Worm (Caenorhabditis elegans) whole organism, L4 larva: Measurements from ENCODE around the gene grd-8.

Experiments
- F26F4.8 ChIP-seq: fragments of 200-800 bp; sonication (Bioruptor generic); conservative IDR thresholded peaks from 2 replicates; pipeline ENCODE4 v1.3.6; 2022; ENCODE audit warnings: missing genetic modification characterization, missing compliant biosample characterization
- F44E2.7 ChIP-seq: fragments of 200-800 bp; sonication (Bioruptor generic); IDR thresholded peaks from 2 replicates; pipeline ENCODE4 v2.1.2; 2022; ENCODE audit warnings: missing genetic modification characterization, missing compliant biosample characterization
- F49E8.2 ChIP-seq: sonication (generic microtip); optimal IDR thresholded peaks from 2 replicates; lab custom pipeline; 2016; ENCODE audit warnings: missing compliant biosample characterization, mild to moderate bottlenecking, missing genetic modification characterization, borderline replicate concordance
- R02D3.7 ChIP-seq: fragments of 150-350 bp; sonication (generic microtip); optimal IDR thresholded peaks from 3 replicates; lab custom pipeline; 2014; ENCODE audit warnings: missing biosample characterization, missing genetic modification characterization
- T20F7.1 ChIP-seq: fragments of 200-800 bp; sonication (Bioruptor generic); optimal IDR thresholded peaks from 2 replicates; lab custom pipeline; 2018; ENCODE audit warnings: mild to moderate bottlenecking, missing genetic modification characterization, missing compliant biosample characterization
- Y105C5A.15 ChIP-seq: fragments of 200-800 bp; sonication (Bioruptor generic); IDR thresholded peaks from 2 replicates; pipeline ENCODE4 v1.3.6; 2022; ENCODE audit warnings: missing genetic modification characterization, missing compliant biosample characterization
- Y5F2A.4 ChIP-seq: fragments of 200-800 bp; sonication (Bioruptor generic); optimal IDR thresholded peaks from 2 replicates; lab custom pipeline; 2018; ENCODE audit warnings: mild to moderate bottlenecking, missing genetic modification characterization, missing compliant biosample characterization
- aha-1 ChIP-seq: fragments of 150-350 bp; peaks from one replicate; lab custom pipeline; 2014; ENCODE audit warnings: missing biosample characterization, missing genetic modification characterization
- ceh-20 ChIP-seq: fragments of 200-800 bp; sonication (Bioruptor generic); IDR thresholded peaks from 2 replicates; pipeline ENCODE4 v1.3.6; 2022; ENCODE audit warnings: missing genetic modification reagents, missing genetic modification characterization, missing compliant biosample characterization
- ceh-32 ChIP-seq: sonication (generic microtip); optimal IDR thresholded peaks from 2 replicates; lab custom pipeline; 2016; ENCODE audit warnings: mild to moderate bottlenecking, missing genetic modification characterization, missing compliant biosample characterization; ENCODE audit not compliant: poor library complexity
- ces-1 ChIP-seq: fragments of 150-350 bp; sonication (generic microtip); optimal IDR thresholded peaks from 4 replicates; lab custom pipeline; 2014; ENCODE audit warnings: missing biosample characterization, missing genetic modification reagents, missing genetic modification characterization
- daf-12 ChIP-seq: fragments of 150-350 bp; optimal IDR thresholded peaks from 2 replicates; lab custom pipeline; 2014; ENCODE audit warnings: missing biosample characterization, missing genetic modification reagents, missing genetic modification characterization
- daf-16 ChIP-seq, 3 experiments: sonication (generic microtip); optimal IDR thresholded peaks; 2 replicates each; lab custom pipeline; 2016 to 2017; ENCODE audit warnings: missing genetic modification characterization in 3 of 3, missing genetic modification reagents in 3 of 3, mild to moderate bottlenecking in 2 of 3, missing compliant biosample characterization in 2 of 3, missing biosample characterization in 1 of 3, moderate library complexity in 1 of 3
- daf-19 ChIP-seq: fragments of 200-800 bp; sonication (Bioruptor generic); conservative IDR thresholded peaks from 2 replicates; pipeline ENCODE4 v1.3.6; 2022; ENCODE audit warnings: missing genetic modification characterization, missing compliant biosample characterization
- dmd-9 ChIP-seq: fragments of 200-800 bp; sonication (Bioruptor generic); IDR thresholded peaks from 2 replicates; pipeline ENCODE4 v1.3.6; 2022; ENCODE audit warnings: missing genetic modification reagents, missing genetic modification characterization, missing compliant biosample characterization
- dpl-1 ChIP-seq: fragments of 150-350 bp; optimal IDR thresholded peaks from 2 replicates; lab custom pipeline; 2014; ENCODE audit warnings: missing biosample characterization, missing genetic modification reagents, missing genetic modification characterization
- duxl-1 ChIP-seq: sonication (generic microtip); optimal IDR thresholded peaks from 2 replicates; lab custom pipeline; 2016; ENCODE audit warnings: mild to moderate bottlenecking, missing genetic modification characterization, moderate library complexity, missing compliant biosample characterization; ENCODE audit not compliant: poor library complexity
- fos-1 ChIP-seq: fragments of 150-350 bp; optimal IDR thresholded peaks from 2 replicates; lab custom pipeline; 2014; ENCODE audit warnings: missing biosample characterization, missing genetic modification characterization
- hlh-11 ChIP-seq: fragments of 200-800 bp; sonication (Bioruptor generic); optimal IDR thresholded peaks from 2 replicates; lab custom pipeline; 2018; ENCODE audit warnings: mild to moderate bottlenecking, missing genetic modification characterization, missing compliant biosample characterization
- lim-7 ChIP-seq: fragments of 200-800 bp; sonication (Bioruptor generic); IDR thresholded peaks from 2 replicates; pipeline ENCODE4 v1.3.6; 2022; ENCODE audit warnings: missing genetic modification characterization, missing compliant biosample characterization
- lin-13 ChIP-seq: fragments of 150-350 bp; optimal IDR thresholded peaks from 2 replicates; lab custom pipeline; 2014; ENCODE audit warnings: missing biosample characterization, missing genetic modification reagents, missing genetic modification characterization
- lin-15B ChIP-seq: fragments of 150-350 bp; sonication (generic microtip); optimal IDR thresholded peaks from 3 replicates; lab custom pipeline; 2014; ENCODE audit warnings: missing biosample characterization, missing genetic modification characterization
- lin-38 ChIP-seq: fragments of 200-800 bp; sonication (Bioruptor generic); IDR thresholded peaks from 2 replicates; pipeline ENCODE4 v1.3.6; 2022; ENCODE audit warnings: missing genetic modification reagents, missing genetic modification characterization, missing compliant biosample characterization
- lin-39 ChIP-seq: fragments of 150-350 bp; optimal IDR thresholded peaks from 2 replicates; lab custom pipeline; 2014; ENCODE audit warnings: missing biosample characterization, missing genetic modification reagents, missing genetic modification characterization
- mxl-3 ChIP-seq: fragments of 200-800 bp; sonication (Bioruptor generic); optimal IDR thresholded peaks from 2 replicates; lab custom pipeline; 2018; ENCODE audit warnings: mild to moderate bottlenecking, missing genetic modification characterization, missing compliant biosample characterization
- nhr-10 ChIP-seq: fragments of 150-350 bp; optimal IDR thresholded peaks from 2 replicates; lab custom pipeline; 2014; ENCODE audit warnings: missing biosample characterization, missing genetic modification characterization
- nhr-11 ChIP-seq: fragments of 150-350 bp; optimal IDR thresholded peaks from 2 replicates; lab custom pipeline; 2014; ENCODE audit warnings: missing biosample characterization, missing genetic modification characterization
- nhr-237 ChIP-seq: sonication (generic microtip); optimal IDR thresholded peaks from 2 replicates; lab custom pipeline; 2017; ENCODE audit warnings: missing biosample characterization, missing genetic modification characterization
- nhr-76 ChIP-seq: fragments of 150-350 bp; optimal IDR thresholded peaks from 2 replicates; lab custom pipeline; 2014; ENCODE audit warnings: missing biosample characterization, missing genetic modification characterization
- nhr-77 ChIP-seq: fragments of 150-350 bp; optimal IDR thresholded peaks from 2 replicates; lab custom pipeline; 2014; ENCODE audit warnings: missing biosample characterization, missing genetic modification characterization
- saeg-2 ChIP-seq: fragments of 200-800 bp; sonication (Bioruptor generic); IDR thresholded peaks from 2 replicates; pipeline ENCODE4 v1.3.6; 2022; ENCODE audit warnings: missing genetic modification reagents, missing genetic modification characterization, missing compliant biosample characterization
- sdz-12 ChIP-seq: fragments of 200-800 bp; sonication (Bioruptor generic); optimal IDR thresholded peaks from 2 replicates; lab custom pipeline; 2018; ENCODE audit warnings: mild to moderate bottlenecking, missing genetic modification characterization, missing compliant biosample characterization
- set-16 ChIP-seq: fragments of 200-800 bp; sonication (Bioruptor generic); IDR thresholded peaks from 2 replicates; pipeline ENCODE4 v1.3.6; 2022; ENCODE audit warnings: missing genetic modification reagents, missing genetic modification characterization, missing compliant biosample characterization
- skn-1 ChIP-seq: fragments of 150-350 bp; optimal IDR thresholded peaks from 2 replicates; lab custom pipeline; 2014; ENCODE audit warnings: missing biosample characterization, missing genetic modification characterization
- tra-1 ChIP-seq: fragments of 200-800 bp; sonication (Bioruptor generic); IDR thresholded peaks from 2 replicates; pipeline ENCODE4 v1.3.6; 2022; ENCODE audit warnings: missing genetic modification reagents, missing genetic modification characterization, missing compliant biosample characterization
- unc-62 ChIP-seq, 3 experiments: fragments of 150-350 bp in 1 of 3; sonication (generic microtip); optimal IDR thresholded peaks in 2 of 3; peaks in 1 of 3; 1 replicate in 1 of 3; 2 replicates in 2 of 3; lab custom pipeline; 2014 to 2017; ENCODE audit warnings: missing biosample characterization in 3 of 3, missing genetic modification characterization in 3 of 3, missing genetic modification reagents in 3 of 3, missing genotype in 1 of 3
- zag-1 ChIP-seq: fragments of 150-350 bp; optimal IDR thresholded peaks from 2 replicates; lab custom pipeline; 2014; ENCODE audit warnings: missing biosample characterization, missing genetic modification characterization
- zip-11 ChIP-seq: fragments of 200-800 bp; sonication (Bioruptor generic); IDR thresholded peaks from 2 replicates; pipeline ENCODE4 v1.3.6; 2022; ENCODE audit warnings: missing genetic modification characterization, missing compliant biosample characterization
- ztf-11 ChIP-seq: fragments of 150-350 bp; optimal IDR thresholded peaks from 2 replicates; lab custom pipeline; 2014; ENCODE audit warnings: missing biosample characterization, missing genetic modification characterization
- ztf-7 ChIP-seq: fragments of 150-350 bp; optimal IDR thresholded peaks from 2 replicates; lab custom pipeline; 2014; ENCODE audit warnings: missing biosample characterization, missing genetic modification characterization

The grd-8 gene

DNA sequence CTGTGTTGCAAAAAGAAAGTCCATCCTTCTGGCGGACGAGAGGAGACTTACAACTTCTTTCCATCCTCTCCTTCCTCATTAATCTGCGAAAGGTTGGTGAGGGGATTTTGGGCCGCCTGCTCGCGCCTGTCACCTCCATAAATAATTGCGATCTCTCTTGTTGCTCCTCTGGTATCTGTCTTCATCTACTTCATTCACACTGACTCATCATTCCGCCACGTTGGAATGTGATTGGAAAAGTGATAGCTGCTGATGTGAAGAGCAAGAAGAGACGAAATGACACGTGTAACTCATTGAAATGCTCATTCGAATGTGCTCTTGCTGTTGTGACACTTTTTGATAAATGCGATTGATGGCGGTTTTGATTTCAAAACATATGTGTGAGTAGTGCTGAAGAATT lies 19.7 kb upstream of the grd-8 start:
- TF ChIP-seq unc-62 (GFP tag; optimal IDR thresholded peaks at IDR 0.05 in 1 of 2; lab: Kevin White, UChicago), result peak in 1 of 2 experiments; percentile 98
- no peak for TF ChIP-seq unc-62 (tag; optimal IDR thresholded peaks at IDR 0.05; lab: Kevin White, UChicago)
- peak; percentile 63 for TF ChIP-seq hlh-11 (tag; lab: Kevin White, UChicago)
- TF ChIP-seq zag-1, result no peak
- TF ChIP-seq nhr-11, result peak; percentile 65
- peak; percentile 71 for TF ChIP-seq mxl-3
- no peak for TF ChIP-seq lin-39 (tag; lab: Kevin White, UChicago)
- peak in 1 of 2 experiments; percentile 74 for TF ChIP-seq daf-16 (GFP tag; optimal IDR thresholded peaks at IDR 0.05; lab: Kevin White, UChicago)
- no peak for TF ChIP-seq daf-16 (tag; optimal IDR thresholded peaks at IDR 0.05; lab: Kevin White, UChicago)
- peak; percentile 68; the same call in 1 of the 2 replicates for TF ChIP-seq ceh-20 (GFP tag; lab: Robert Waterston, UW)
- TF ChIP-seq nhr-77, result no peak
- no peak for TF ChIP-seq nhr-237 (tag; lab: Kevin White, UChicago)

DNA sequence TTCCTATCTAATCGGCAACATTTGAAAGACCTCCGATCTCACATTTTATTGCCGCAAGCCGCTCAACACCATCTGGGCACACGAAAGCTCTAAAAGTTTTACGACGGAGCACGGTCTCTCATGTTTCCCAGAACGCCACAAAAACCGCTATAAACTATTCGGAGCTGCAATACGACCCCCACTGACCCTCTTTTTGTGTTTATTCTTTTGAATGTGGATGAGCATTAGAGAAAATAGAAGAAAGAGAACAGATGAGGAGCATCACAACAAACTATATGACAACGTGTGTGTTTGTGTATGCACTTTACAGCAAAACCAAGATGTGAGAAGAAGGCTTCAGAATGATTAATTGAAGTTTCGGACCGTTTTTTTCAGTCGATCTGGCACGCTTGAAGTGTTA lies 18.2 kb upstream of the grd-8 start:
- TF ChIP-seq F44E2.7 (GFP tag; lab: Robert Waterston, UW) (no peak), set-16 (no peak), daf-19 (no peak), aha-1 (tag; lab: Kevin White, UChicago) (no peak), daf-12 (no peak), Y105C5A.15 (GFP tag; lab: Robert Waterston, UW) (no peak), T20F7.1 (no peak), tra-1 (GFP tag; lab: Robert Waterston, UW) (no peak), ztf-11 (tag; lab: Kevin White, UChicago) (no peak), lin-38 (no peak), Y5F2A.4 (GFP tag; lab: Kevin White, UChicago) (no peak), ztf-7 (tag; lab: Kevin White, UChicago) (no peak), hlh-11 (tag; lab: Kevin White, UChicago) (peak; percentile 25), zip-11 (no peak), skn-1 (tag; lab: Kevin White, UChicago) (no peak), daf-16 (GFP tag; optimal IDR thresholded peaks at IDR 0.05; lab: Kevin White, UChicago) (peak in 1 of 2 experiments; percentile 39), daf-16 (tag; optimal IDR thresholded peaks at IDR 0.05; lab: Kevin White, UChicago) (no peak)

- TF ChIP-seq unc-62 (GFP tag; optimal IDR thresholded peaks at IDR 0.05 in 1 of 2; lab: Kevin White, UChicago) (peak in 1 of 2 experiments; percentile 62), unc-62 (tag; optimal IDR thresholded peaks at IDR 0.05; lab: Kevin White, UChicago) (no peak), dmd-9 (GFP tag; lab: Robert Waterston, UW) (no peak), duxl-1 (tag; lab: Kevin White, UChicago) (no peak)
- TF ChIP-seq, all 104 proteins: peak for 1
Measured at ce11 chrV:7825836-7826235, 16.5 kb upstream of the grd-8 start.

DNA sequence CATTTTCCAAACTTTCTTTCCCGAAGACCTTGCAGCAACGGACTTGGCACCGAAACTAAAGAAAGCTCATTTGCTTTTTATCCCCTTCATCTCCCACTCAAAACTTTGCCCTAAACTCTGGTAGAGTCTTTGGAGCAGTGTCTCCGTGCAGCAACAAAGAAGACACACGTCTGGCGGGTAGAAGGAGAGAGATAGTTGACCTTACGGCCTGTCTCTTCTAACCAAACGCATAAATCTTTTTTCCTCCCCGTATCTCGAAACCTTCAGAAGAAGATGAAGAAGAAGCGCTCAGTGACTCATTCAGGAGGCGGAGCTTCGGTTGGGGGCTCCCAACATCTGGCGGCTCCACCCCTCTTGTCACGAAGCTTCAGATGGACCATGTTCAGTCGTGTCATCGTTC lies 16.0 kb upstream of the grd-8 start:
- TF ChIP-seq lin-13 (no peak), aha-1 (tag; lab: Kevin White, UChicago) (no peak), nhr-77 (no peak), F49E8.2 (tag; lab: Kevin White, UChicago) (no peak), fos-1 (tag; lab: Kevin White, UChicago) (no peak), nhr-10 (no peak), lim-7 (GFP tag; lab: Robert Waterston, UW) (no peak), nhr-76 (tag; lab: Kevin White, UChicago) (no peak), ces-1 (no peak), sdz-12 (no peak), ceh-32 (tag; lab: Kevin White, UChicago) (no peak), F26F4.8 (GFP tag; lab: Robert Waterston, UW) (no peak), lin-15B (no peak), saeg-2 (no peak), R02D3.7 (no peak), dpl-1 (GFP tag; lab: Kevin White, UChicago) (no peak)
